Fruit fly (Drosophila melanogaster) whole organism, embryonic: Measurements from ENCODE around the gene CG32066.
A peak's percentile ranks its signal among the peaks of the same experiment; 100 is the strongest.

ENCODE experiments used
- C15 ChIP-seq: fragments of 200-800 bp; sonication (Bioruptor generic); IDR thresholded peaks from 3 replicates; pipeline ENCODE4 v1.3.6; 2022; ENCODE audit warnings: missing biosample characterization, missing genetic modification characterization
- CG11085 ChIP-seq: fragments of 200-800 bp; sonication (Bioruptor generic); IDR thresholded peaks from 2 replicates; pipeline ENCODE4 v1.3.6; 2022; ENCODE audit warnings: missing biosample characterization, missing genetic modification characterization
- CG12236 ChIP-seq: fragments of 200-800 bp; sonication (Bioruptor generic); optimal IDR thresholded peaks from 2 replicates; lab custom pipeline; 2016; ENCODE audit warnings: missing biosample characterization, missing genetic modification characterization
- CG15269 ChIP-seq: fragments of 200-800 bp; sonication (Bioruptor generic); optimal IDR thresholded peaks from 2 replicates; lab custom pipeline; 2018; ENCODE audit warnings: missing biosample characterization, mild to moderate bottlenecking, missing genetic modification characterization, moderate library complexity
- CG1603 ChIP-seq: fragments of 200-800 bp; sonication (Bioruptor generic); optimal IDR thresholded peaks from 2 replicates; lab custom pipeline; 2019; ENCODE audit warnings: missing biosample characterization, mild to moderate bottlenecking, missing genetic modification characterization, moderate library complexity
- CG2202 ChIP-seq: fragments of 200-800 bp; sonication (Bioruptor generic); optimal IDR thresholded peaks from 2 replicates; lab custom pipeline; 2018; ENCODE audit warnings: missing biosample characterization, mild to moderate bottlenecking, missing genetic modification characterization
- CG2712 ChIP-seq: fragments of 200-800 bp; optimal IDR thresholded peaks from 3 replicates; lab custom pipeline; 2019; ENCODE audit warnings: missing biosample characterization, mild to moderate bottlenecking, missing genetic modification characterization, moderate library complexity
- CG30020 ChIP-seq: fragments of 200-800 bp; optimal IDR thresholded peaks from 2 replicates; lab custom pipeline; 2019; ENCODE audit warnings: missing biosample characterization, mild to moderate bottlenecking, missing genetic modification characterization, moderate library complexity
- CG31224 ChIP-seq: fragments of 200-800 bp; sonication (Bioruptor generic); IDR thresholded peaks from 2 replicates; pipeline ENCODE4 v1.3.6; 2022; ENCODE audit warnings: missing biosample characterization, missing genetic modification characterization
- CG3407 ChIP-seq: fragments of 200-800 bp; sonication (Bioruptor generic); optimal IDR thresholded peaks from 2 replicates; lab custom pipeline; 2018; ENCODE audit warnings: missing biosample characterization, mild to moderate bottlenecking, missing genetic modification characterization
- CG34422 ChIP-seq: fragments of 200-800 bp; sonication (Bioruptor generic); IDR thresholded peaks from 3 replicates; pipeline ENCODE4 v1.3.6; 2022; ENCODE audit warnings: missing biosample characterization, missing genetic modification characterization
- CG3838 ChIP-seq: fragments of 200-800 bp; sonication (Bioruptor generic); optimal IDR thresholded peaks from 3 replicates; lab custom pipeline; 2016; ENCODE audit warnings: missing biosample characterization, missing genetic modification characterization
- CG4328 ChIP-seq: fragments of 200-800 bp; sonication (Bioruptor generic); optimal IDR thresholded peaks from 3 replicates; lab custom pipeline; 2017; ENCODE audit warnings: missing biosample characterization, missing genetic modification reagents, missing genetic modification characterization
- CG4404 ChIP-seq: fragments of 200-800 bp; sonication (Bioruptor generic); IDR thresholded peaks from 2 replicates; pipeline ENCODE4 v1.3.6; 2022; ENCODE audit warnings: missing biosample characterization, missing genetic modification characterization
- CG7786 ChIP-seq: fragments of 200-800 bp; sonication (Bioruptor generic); optimal IDR thresholded peaks from 2 replicates; lab custom pipeline; 2016; ENCODE audit warnings: missing biosample characterization, missing genetic modification characterization
- CG7963 ChIP-seq: fragments of 200-800 bp; sonication (Bioruptor generic); IDR thresholded peaks from 3 replicates; pipeline ENCODE4 v1.3.6; 2022; ENCODE audit warnings: missing biosample characterization, missing genetic modification characterization; ENCODE audit not compliant: partially characterized antibody
- CTCF ChIP-seq: fragments of 200-800 bp; sonication (Bioruptor generic); optimal IDR thresholded peaks from 2 replicates; lab custom pipeline; 2017; ENCODE audit warnings: missing biosample characterization, mild to moderate bottlenecking, missing genetic modification characterization, moderate library complexity
- Chrac-16 ChIP-seq: fragments of 200-800 bp; sonication (Bioruptor generic); optimal IDR thresholded peaks from 3 replicates; lab custom pipeline; 2016; ENCODE audit warnings: missing biosample characterization, missing genetic modification characterization
- CoRest ChIP-seq: fragments of 200-800 bp; sonication (Bioruptor generic); optimal IDR thresholded peaks from 3 replicates; lab custom pipeline; 2018; ENCODE audit warnings: missing biosample characterization, mild to moderate bottlenecking, missing genetic modification characterization, moderate library complexity
- CrebB ChIP-seq: fragments of 200-800 bp; sonication (Bioruptor generic); optimal IDR thresholded peaks from 3 replicates; lab custom pipeline; 2018; ENCODE audit warnings: missing biosample characterization, mild to moderate bottlenecking, missing genetic modification characterization
- D ChIP-seq, 2 experiments: fragments of 200-800 bp in 1 of 2; fragments of >200 bp in 1 of 2; sonication (Bioruptor generic) in 1 of 2; optimal IDR thresholded peaks; 2 replicates in 1 of 2; 3 replicates in 1 of 2; lab custom pipeline; 2017; ENCODE audit warnings: mild to moderate bottlenecking in 1 of 2, missing biosample characterization in 1 of 2, missing genetic modification characterization in 1 of 2, missing genetic modification reagents in 1 of 2
- Dad ChIP-seq: fragments of 200-800 bp; sonication (Bioruptor generic); optimal IDR thresholded peaks from 3 replicates; lab custom pipeline; 2016; ENCODE audit warnings: missing biosample characterization, missing genetic modification characterization
- Ets65A ChIP-seq: fragments of 200-800 bp; sonication (Bioruptor generic); peaks from one replicate; lab custom pipeline; 2016; ENCODE audit warnings: missing biosample characterization, missing genetic modification characterization
- Fer2 ChIP-seq: fragments of 200-800 bp; sonication (Bioruptor generic); optimal IDR thresholded peaks from 2 replicates; lab custom pipeline; 2018; ENCODE audit warnings: missing biosample characterization, mild to moderate bottlenecking, missing genetic modification characterization, moderate library complexity
- HmgZ ChIP-seq: fragments of 200-800 bp; sonication (Bioruptor generic); optimal IDR thresholded peaks from 2 replicates; lab custom pipeline; 2018; ENCODE audit warnings: missing biosample characterization, mild to moderate bottlenecking, missing genetic modification characterization
- Oli ChIP-seq: fragments of 200-800 bp; sonication (Bioruptor generic); optimal IDR thresholded peaks from 2 replicates; lab custom pipeline; 2018; ENCODE audit warnings: missing biosample characterization, mild to moderate bottlenecking, missing genetic modification characterization, moderate library complexity
- Scr ChIP-seq: fragments of 200-800 bp; sonication (Bioruptor generic); IDR thresholded peaks from 2 replicates; pipeline ENCODE4 v1.3.6; 2022; ENCODE audit warnings: missing biosample characterization, missing genetic modification characterization; ENCODE audit not compliant: partially characterized antibody
- Usf ChIP-seq: fragments of 200-800 bp; sonication (Bioruptor generic); optimal IDR thresholded peaks from 2 replicates; lab custom pipeline; 2017; ENCODE audit warnings: missing genotype, missing biosample characterization, missing genetic modification characterization
- az2 ChIP-seq: fragments of 200-800 bp; sonication (Bioruptor generic); optimal IDR thresholded peaks from 3 replicates; lab custom pipeline; 2016; ENCODE audit warnings: missing biosample characterization, missing genetic modification characterization
- btn ChIP-seq: fragments of 200-800 bp; sonication (Bioruptor generic); optimal IDR thresholded peaks from 2 replicates; lab custom pipeline; 2016; ENCODE audit warnings: missing biosample characterization, missing genetic modification characterization
- chinmo ChIP-seq: fragments of 200-800 bp; sonication (Bioruptor generic); IDR thresholded peaks from 4 replicates; pipeline ENCODE4 v1.3.6; 2022; ENCODE audit warnings: missing biosample characterization, missing genetic modification characterization; ENCODE audit not compliant: partially characterized antibody
- corto ChIP-seq: fragments of 200-800 bp; sonication (Bioruptor generic); optimal IDR thresholded peaks from 2 replicates; lab custom pipeline; 2016; ENCODE audit warnings: missing biosample characterization, mild to moderate bottlenecking, missing genetic modification characterization, moderate library complexity
- ftz-f1 ChIP-seq: fragments of 200-800 bp; sonication (Bioruptor generic); optimal IDR thresholded peaks from 2 replicates; lab custom pipeline; 2016; ENCODE audit warnings: missing biosample characterization, missing genetic modification characterization
- gcm ChIP-seq: fragments of 200-800 bp; sonication (Bioruptor generic); optimal IDR thresholded peaks from 2 replicates; lab custom pipeline; 2019; ENCODE audit warnings: missing biosample characterization, mild to moderate bottlenecking, missing genetic modification characterization, moderate library complexity
- hkb ChIP-seq, 2 experiments: fragments of 200-800 bp in 1 of 2; fragments of >200 bp in 1 of 2; sonication (Bioruptor generic) in 1 of 2; IDR thresholded peaks in 1 of 2; optimal IDR thresholded peaks in 1 of 2; 2 replicates each; pipeline versions ENCODE4 v1.3.6 to Lab custom; 2017 to 2022; ENCODE audit warnings: missing biosample characterization in 1 of 2, missing genetic modification characterization in 1 of 2
- klu ChIP-seq: fragments of 200-800 bp; sonication (Bioruptor generic); IDR thresholded peaks from 2 replicates; pipeline ENCODE4 v1.3.6; 2022; ENCODE audit warnings: missing biosample characterization, missing genetic modification characterization
- nau ChIP-seq: fragments of 200-800 bp; sonication (Bioruptor generic); optimal IDR thresholded peaks from 3 replicates; lab custom pipeline; 2017; ENCODE audit warnings: missing biosample characterization, mild to moderate bottlenecking, missing genetic modification characterization, missing genetic modification reagents
- nerfin-2 ChIP-seq: fragments of 200-800 bp; sonication (Bioruptor generic); IDR thresholded peaks from 2 replicates; pipeline ENCODE4 v1.3.6; 2022; ENCODE audit warnings: missing biosample characterization, missing genetic modification characterization; ENCODE audit not compliant: partially characterized antibody
- org-1 ChIP-seq: fragments of 200-800 bp; sonication (Bioruptor generic); optimal IDR thresholded peaks from 2 replicates; lab custom pipeline; 2017; ENCODE audit warnings: missing biosample characterization, missing genetic modification characterization
- p53 ChIP-seq: fragments of 200-800 bp; sonication (Bioruptor generic); optimal IDR thresholded peaks from 2 replicates; lab custom pipeline; 2016; ENCODE audit warnings: missing biosample characterization, missing genetic modification characterization
- pita ChIP-seq: fragments of 200-800 bp; sonication (Bioruptor generic); optimal IDR thresholded peaks from 2 replicates; lab custom pipeline; 2017; ENCODE audit warnings: missing biosample characterization, mild to moderate bottlenecking, missing genetic modification characterization
- pnt ChIP-seq: fragments of 200-800 bp; sonication (Bioruptor generic); optimal IDR thresholded peaks from 3 replicates; lab custom pipeline; 2016; ENCODE audit warnings: missing biosample characterization, missing genetic modification characterization
- schlank ChIP-seq: fragments of 200-800 bp; sonication (Bioruptor generic); optimal IDR thresholded peaks from 2 replicates; lab custom pipeline; 2018; ENCODE audit warnings: missing biosample characterization, mild to moderate bottlenecking, missing genetic modification characterization
- seq ChIP-seq: fragments of 200-800 bp; sonication (Bioruptor generic); IDR thresholded peaks from 2 replicates; pipeline ENCODE4 v1.3.6; 2022; ENCODE audit warnings: missing biosample characterization, missing genetic modification characterization
- sim ChIP-seq: fragments of 200-800 bp; sonication (Bioruptor generic); IDR thresholded peaks from 2 replicates; pipeline ENCODE4 v1.3.6; 2022; ENCODE audit warnings: missing biosample characterization, missing genetic modification characterization
- tin ChIP-seq: fragments of 200-800 bp; sonication (Bioruptor generic); optimal IDR thresholded peaks from 3 replicates; lab custom pipeline; 2016; ENCODE audit warnings: missing biosample characterization, missing genetic modification characterization
- tup ChIP-seq: fragments of 200-800 bp; sonication (Bioruptor generic); optimal IDR thresholded peaks from 2 replicates; lab custom pipeline; 2016; ENCODE audit warnings: missing biosample characterization, mild to moderate bottlenecking, missing genetic modification characterization, moderate library complexity
- vnd ChIP-seq: fragments of 200-800 bp; sonication (Bioruptor generic); IDR thresholded peaks from 3 replicates; pipeline ENCODE4 v1.3.6; 2022; ENCODE audit warnings: missing biosample characterization, missing genetic modification characterization; ENCODE audit not compliant: partially characterized antibody
- vvl ChIP-seq: fragments of 200-800 bp; sonication (Bioruptor generic); IDR thresholded peaks from 2 replicates; pipeline ENCODE4 v1.3.6; 2022; ENCODE audit warnings: missing biosample characterization, missing genetic modification characterization
- zfh2 ChIP-seq: fragments of 200-800 bp; sonication (Bioruptor generic); optimal IDR thresholded peaks from 2 replicates; lab custom pipeline; 2016; ENCODE audit warnings: missing biosample characterization, missing genetic modification characterization

Gene CG32066

DNA sequence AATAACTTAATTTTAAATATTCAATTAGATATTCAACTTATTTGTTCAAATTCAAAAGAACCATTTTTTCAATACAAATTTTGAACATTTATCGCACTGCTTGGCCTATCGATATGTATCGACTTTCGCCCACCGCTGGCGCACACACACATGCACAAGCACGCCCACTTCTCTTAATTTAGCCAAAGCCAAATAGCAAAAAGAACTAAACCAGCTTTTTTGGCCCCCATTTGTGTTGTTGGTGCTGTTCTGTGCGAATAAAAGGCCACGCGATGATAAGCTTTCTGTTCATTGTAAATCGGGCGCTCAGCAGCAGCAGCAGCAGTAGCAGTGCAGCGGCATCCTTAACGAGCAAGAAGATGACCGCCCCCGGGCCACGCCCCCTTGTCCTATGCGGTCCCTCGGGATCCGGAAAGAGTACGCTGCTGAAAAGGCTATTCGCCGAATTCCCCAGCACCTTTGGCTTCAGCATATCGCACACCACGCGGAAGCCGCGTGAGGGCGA lies 30.1 kb upstream of the CG32066 start, which contains the start of gene CG11811 (continued):
- TF ChIP-seq CG34422 (peak; percentile 41; the same call in 1 of the 3 replicates), chinmo (GFP tag; lab: Robert Waterston, UW) (peak; percentile 81; the same call in 3 of the 4 replicates), CG3838 (GFP tag; lab: Kevin White, UChicago) (no peak), Oli (tag; lab: Kevin White, UChicago) (no peak), nau (GFP tag; lab: Kevin White, UChicago) (no peak), schlank (tag; lab: Kevin White, UChicago) (no peak), Scr (peak; percentile 82), pnt (no peak), pita (GFP tag; lab: Kevin White, UChicago) (no peak), CG4404 (no peak), CG2712 (tag; lab: Kevin White, UChicago) (peak; percentile 7), CG31224 (GFP tag; lab: Robert Waterston, UW) (peak; percentile 93), org-1 (GFP tag; lab: Kevin White, UChicago) (no peak), CG3407 (GFP tag; lab: Kevin White, UChicago) (no peak), CoRest (peak; percentile 17), Chrac-16 (no peak), C15 (no peak), tup (no peak), btn (GFP tag; lab: Kevin White, UChicago) (no peak), CG2202 (tag; lab: Kevin White, UChicago) (no peak), vvl (GFP tag; lab: Robert Waterston, UW) (0 out of 2 replicates have a peak, but pooled peaks have one; percentile 20), CG11085 (GFP tag; lab: Robert Waterston, UW) (0 out of 2 replicates have a peak, but pooled peaks have one; percentile 6), corto (GFP tag; lab: Kevin White, UChicago) (no peak), CG15269 (tag; lab: Kevin White, UChicago) (no peak), CG30020 (tag; lab: Kevin White, UChicago) (peak; percentile 19), Ets65A (GFP tag; lab: Kevin White, UChicago) (peak; percentile 56), gcm (GFP tag; lab: Kevin White, UChicago) (no peak), p53 (GFP tag; lab: Kevin White, UChicago) (peak; percentile 87), HmgZ (tag; lab: Kevin White, UChicago) (peak; percentile 70), Usf (GFP tag; lab: Kevin White, UChicago) (no peak), klu (GFP tag; lab: Robert Waterston, UW) (no peak), seq (no peak), CG7786 (no peak), CG12236 (GFP tag; lab: Kevin White, UChicago) (no peak), tin (GFP tag; lab: Kevin White, UChicago) (no peak), Fer2 (no peak), ftz-f1 (GFP tag; lab: Kevin White, UChicago) (peak; percentile 67), D (optimal IDR thresholded peaks at IDR 0.05; lab: Kevin White, UChicago) (no peak), D (GFP tag; optimal IDR thresholded peaks at IDR 0.05; lab: Kevin White, UChicago) (no peak), nerfin-2 (GFP tag; lab: Robert Waterston, UW) (peak; percentile 68; the same call in 1 of the 2 replicates), az2 (no peak), sim (GFP tag; lab: Robert Waterston, UW) (no peak), CrebB (tag; lab: Kevin White, UChicago) (no peak), zfh2 (GFP tag; lab: Kevin White, UChicago) (no peak), CG4328 (GFP tag; lab: Kevin White, UChicago) (no peak), CG7963 (GFP tag; lab: Robert Waterston, UW) (peak; percentile 69), CTCF (GFP tag; lab: Kevin White, UChicago) (no peak), Dad (GFP tag; lab: Kevin White, UChicago) (no peak), CG1603 (tag; lab: Kevin White, UChicago) (peak; percentile 38), vnd (peak; percentile 60; the same call in 2 of the 3 replicates), hkb (optimal IDR thresholded peaks at IDR 0.05; lab: Kevin White, UChicago) (no peak), hkb (GFP tag; IDR thresholded peaks at IDR 0.05; lab: Robert Waterston, UW) (no peak)
